Fruit fly (Drosophila melanogaster): ENCODE measurements around the gene CG31360.

CG31360 gene

dm6 chr3R:17686875-17687274 lies 2.0 kb downstream of the CG31360 start, which contains the start of gene CG31249:
Gene CG31249, minus strand, starts transcription at chr3R:17687071.
- TF ChIP-seq Snoo (tag; optimal IDR thresholded peaks at IDR 0.05) (no peak), gl (tag; optimal IDR thresholded peaks at IDR 0.05) (no peak), CG12605 (GFP tag; IDR thresholded peaks at IDR 0.05) (no peak), CG32121 (GFP tag; IDR thresholded peaks at IDR 0.05) (no peak), Ets98B (GFP tag; IDR thresholded peaks at IDR 0.05) (no peak), CG9948 (tag; optimal IDR thresholded peaks at IDR 0.05) (no peak), EcR (GFP tag; optimal IDR thresholded peaks at IDR 0.05) (no peak), CG10348 (GFP tag; IDR thresholded peaks at IDR 0.05) (no peak)

- no peak for TF ChIP-seq CG15710 (tag; optimal IDR thresholded peaks at IDR 0.05)
- TF ChIP-seq CG4496 (GFP tag; IDR thresholded peaks at IDR 0.05): no peak; the same call in 2 of the 3 replicates
- no peak for TF ChIP-seq CG12605 (GFP tag; IDR thresholded peaks at IDR 0.05)
- no peak for TF ChIP-seq Pif1B (GFP tag; optimal IDR thresholded peaks at IDR 0.05)
- no peak for TF ChIP-seq Snoo (tag; optimal IDR thresholded peaks at IDR 0.05)
- TF ChIP-seq CG13204 (GFP tag; optimal IDR thresholded peaks at IDR 0.05): no peak
- TF ChIP-seq CG32121 (GFP tag; IDR thresholded peaks at IDR 0.05): no peak
- no peak for TF ChIP-seq D1 (tag; optimal IDR thresholded peaks at IDR 0.05)
- no peak for TF ChIP-seq CG34367 (tag; optimal IDR thresholded peaks at IDR 0.05)
- no peak for TF ChIP-seq CG9948 (tag; optimal IDR thresholded peaks at IDR 0.05)
- no peak for TF ChIP-seq CG8159 (tag; optimal IDR thresholded peaks at IDR 0.05)
- no peak for TF ChIP-seq EcR (GFP tag; optimal IDR thresholded peaks at IDR 0.05)
- TF ChIP-seq CG10348 (GFP tag; IDR thresholded peaks at IDR 0.05): no peak
- no peak for TF ChIP-seq fd96Ca (GFP tag; IDR thresholded peaks at IDR 0.05)
- TF ChIP-seq CG8301 (tag; optimal IDR thresholded peaks at IDR 0.05): no peak
- TF ChIP-seq Ets98B (GFP tag; IDR thresholded peaks at IDR 0.05): no peak
- no peak for TF ChIP-seq CG17806 (tag; optimal IDR thresholded peaks at IDR 0.05)
- TF ChIP-seq gl (tag; optimal IDR thresholded peaks at IDR 0.05): no peak
- no peak for TF ChIP-seq CG14655 (GFP tag; optimal IDR thresholded peaks at IDR 0.05)
- TF ChIP-seq Pif1A (GFP tag; optimal IDR thresholded peaks at IDR 0.05): no peak
Measured at dm6 chr3R:17699891-17700487, 15.1 kb downstream of the CG31360 start.

dm6 chr3R:17700488-17701130 lies 15.7 kb downstream of the CG31360 start:
- TF ChIP-seq CG8159 (tag; optimal IDR thresholded peaks at IDR 0.05) (peak; percentile 99), D1 (tag; optimal IDR thresholded peaks at IDR 0.05) (no peak), CG32121 (GFP tag; IDR thresholded peaks at IDR 0.05) (peak; percentile 98), rn (GFP tag; IDR thresholded peaks at IDR 0.05) (peak; percentile 94), Snoo (tag; optimal IDR thresholded peaks at IDR 0.05) (peak; percentile 98), fd96Ca (GFP tag; IDR thresholded peaks at IDR 0.05) (peak; percentile 96), CG13204 (GFP tag; optimal IDR thresholded peaks at IDR 0.05) (peak; percentile 100), Pif1B (GFP tag; optimal IDR thresholded peaks at IDR 0.05) (peak; percentile 98), CG12605 (GFP tag; IDR thresholded peaks at IDR 0.05) (peak; percentile 95), CG8301 (tag; optimal IDR thresholded peaks at IDR 0.05) (peak; percentile 97), Pif1A (GFP tag; optimal IDR thresholded peaks at IDR 0.05) (peak; percentile 96), CG10348 (GFP tag; IDR thresholded peaks at IDR 0.05) (peak; percentile 83), EcR (GFP tag; optimal IDR thresholded peaks at IDR 0.05) (peak; percentile 75), CG14655 (GFP tag; optimal IDR thresholded peaks at IDR 0.05) (peak; percentile 98), CG9948 (tag; optimal IDR thresholded peaks at IDR 0.05) (peak; percentile 99), Ets98B (GFP tag; IDR thresholded peaks at IDR 0.05) (peak; percentile 97), gl (tag; optimal IDR thresholded peaks at IDR 0.05) (peak; percentile 89), CG34367 (tag; optimal IDR thresholded peaks at IDR 0.05) (peak; percentile 96), CG15710 (tag; optimal IDR thresholded peaks at IDR 0.05) (peak; percentile 99), CG17806 (tag; optimal IDR thresholded peaks at IDR 0.05) (peak; percentile 99), CG4496 (GFP tag; IDR thresholded peaks at IDR 0.05) (peak; percentile 96)

- TF ChIP-seq CG15710 (tag; optimal IDR thresholded peaks at IDR 0.05): peak; percentile 17
- TF ChIP-seq CG9948 (tag; optimal IDR thresholded peaks at IDR 0.05): no peak
- TF ChIP-seq gl (tag; optimal IDR thresholded peaks at IDR 0.05): no peak
- TF ChIP-seq EcR (GFP tag; optimal IDR thresholded peaks at IDR 0.05): peak; percentile 75
- TF ChIP-seq fd96Ca (GFP tag; IDR thresholded peaks at IDR 0.05): 0 out of 3 replicates have a peak, but pooled peaks have one; percentile 5
- no peak for TF ChIP-seq Snoo (tag; optimal IDR thresholded peaks at IDR 0.05)
- peak; percentile 94 for TF ChIP-seq CG13204 (GFP tag; optimal IDR thresholded peaks at IDR 0.05)
- TF ChIP-seq CG32121 (GFP tag; IDR thresholded peaks at IDR 0.05): 0 out of 2 replicates have a peak, but pooled peaks have one; percentile 56
- TF ChIP-seq CG12605 (GFP tag; IDR thresholded peaks at IDR 0.05): peak; percentile 48
- TF ChIP-seq CG8301 (tag; optimal IDR thresholded peaks at IDR 0.05): no peak
Measured at dm6 chr3R:17701131-17701593, 16.3 kb downstream of the CG31360 start.

- TF ChIP-seq Pif1B (GFP tag; optimal IDR thresholded peaks at IDR 0.05) (peak; percentile 43), Ets98B (GFP tag; IDR thresholded peaks at IDR 0.05) (no peak; the same call in 1 of the 2 replicates), CG4496 (GFP tag; IDR thresholded peaks at IDR 0.05) (peak; percentile 47; the same call in 1 of the 3 replicates), CG14655 (GFP tag; optimal IDR thresholded peaks at IDR 0.05) (peak; percentile 72), CG32121 (GFP tag; IDR thresholded peaks at IDR 0.05) (no peak), fd96Ca (GFP tag; IDR thresholded peaks at IDR 0.05) (peak; percentile 46; the same call in 1 of the 3 replicates), Pif1A (GFP tag; optimal IDR thresholded peaks at IDR 0.05) (peak; percentile 71), EcR (GFP tag; optimal IDR thresholded peaks at IDR 0.05) (peak; percentile 26), CG13204 (GFP tag; optimal IDR thresholded peaks at IDR 0.05) (peak; percentile 47), CG8301 (tag; optimal IDR thresholded peaks at IDR 0.05) (peak; percentile 48), CG9948 (tag; optimal IDR thresholded peaks at IDR 0.05) (peak; percentile 87), gl (tag; optimal IDR thresholded peaks at IDR 0.05) (no peak), CG34367 (tag; optimal IDR thresholded peaks at IDR 0.05) (peak; percentile 87), CG15710 (tag; optimal IDR thresholded peaks at IDR 0.05) (peak; percentile 89), CG10348 (GFP tag; IDR thresholded peaks at IDR 0.05) (no peak), CG17806 (tag; optimal IDR thresholded peaks at IDR 0.05) (peak; percentile 77), Snoo (tag; optimal IDR thresholded peaks at IDR 0.05) (peak; percentile 62), CG12605 (GFP tag; IDR thresholded peaks at IDR 0.05) (no peak), rn (GFP tag; IDR thresholded peaks at IDR 0.05) (peak; percentile 35; the same call in 1 of the 2 replicates), D1 (tag; optimal IDR thresholded peaks at IDR 0.05) (peak; percentile 53), CG8159 (tag; optimal IDR thresholded peaks at IDR 0.05) (peak; percentile 88)
Measured at dm6 chr3R:17701971-17702845, 17.3 kb downstream of the CG31360 start.
